Worm (Caenorhabditis elegans): ENCODE data around the gene abu-7.

abu-7 gene

DNA sequence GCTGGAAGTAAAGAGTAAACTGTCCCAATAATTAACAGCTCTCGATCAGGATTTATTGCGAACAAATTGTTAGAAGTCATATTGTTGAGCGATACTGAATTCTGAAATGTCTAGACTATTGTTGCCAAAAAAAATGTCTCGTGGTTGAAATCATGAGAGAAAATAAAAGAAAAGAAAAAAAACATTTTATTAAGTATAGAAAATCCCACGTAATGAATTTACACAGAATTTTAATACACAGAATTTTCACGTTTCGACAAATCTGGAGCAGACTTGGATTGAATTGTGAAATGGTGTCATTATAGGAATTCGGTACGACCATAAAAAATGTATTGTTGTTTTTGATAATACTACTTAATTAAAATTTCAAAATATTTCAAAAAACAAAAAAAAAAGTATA lies 8.3 kb upstream of the abu-7 start, which contains the start of gene srt-65:
Gene srt-65, minus strand, starts transcription at position 101 of the 400 bp plus-strand sequence.
- TF ChIP-seq F55B11.4 (tag; optimal IDR thresholded peaks at IDR 0.05; ENCODE audit: borderline replicate concordance, insufficient read depth) (no peak), ceh-27 (GFP tag; optimal IDR thresholded peaks at IDR 0.05) (no peak), xnd-1 (tag; optimal IDR thresholded peaks at IDR 0.05) (no peak), dpff-1 (tag; optimal IDR thresholded peaks at IDR 0.05) (no peak), gei-17 (GFP tag; optimal IDR thresholded peaks at IDR 0.05) (no peak), ama-1 (optimal IDR thresholded peaks at IDR 0.05) (no peak), ama-1 (GFP tag; optimal IDR thresholded peaks at IDR 0.05) (no peak), ceh-40 (GFP tag; IDR thresholded peaks at IDR 0.05) (no peak)

DNA sequence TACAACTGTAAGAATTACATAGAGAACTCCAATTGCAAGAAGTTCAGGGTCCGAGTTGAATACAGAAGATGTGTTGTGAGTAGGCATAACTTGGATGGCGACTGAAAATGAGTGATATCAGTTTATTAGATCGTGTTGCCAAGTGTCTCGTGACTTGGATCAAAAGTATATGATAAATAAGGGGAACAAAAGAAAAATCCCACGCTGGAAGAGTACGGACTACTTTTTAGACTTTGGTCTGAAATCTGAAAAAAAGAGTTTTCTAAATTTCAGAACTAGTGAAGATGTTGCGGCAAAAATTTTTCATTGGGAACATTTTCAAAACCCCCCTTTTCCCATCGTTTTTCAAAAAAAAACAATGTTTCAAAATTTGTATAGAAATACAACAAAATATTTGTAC lies 5.0 kb upstream of the abu-7 start, which contains the start of gene srt-64:
Gene srt-64, minus strand, starts transcription at position 101 of the 400 bp plus-strand sequence.
- TF ChIP-seq F22D6.2 (tag; optimal IDR thresholded peaks at IDR 0.05): no peak
- TF ChIP-seq Y67H2A.10 (GFP tag; conservative IDR thresholded peaks at IDR 0.05): no peak
- TF ChIP-seq T26A5.8 (tag; optimal IDR thresholded peaks at IDR 0.05): no peak
- no peak for TF ChIP-seq ceh-58 (GFP tag; IDR thresholded peaks at IDR 0.05)
- TF ChIP-seq him-1 (tag; optimal IDR thresholded peaks at IDR 0.05): no peak
- TF ChIP-seq ztf-3 (GFP tag; optimal IDR thresholded peaks at IDR 0.05): no peak
- TF ChIP-seq bed-2 (GFP tag; IDR thresholded peaks at IDR 0.05): no peak
- no peak for TF ChIP-seq rcor-1 (GFP tag; IDR thresholded peaks at IDR 0.05)
- no peak for TF ChIP-seq ekl-4 (GFP tag; IDR thresholded peaks at IDR 0.05)
- TF ChIP-seq dpff-1 (tag; optimal IDR thresholded peaks at IDR 0.05): no peak
- TF ChIP-seq hsf-1 (GFP tag; IDR thresholded peaks at IDR 0.05): no peak
- TF ChIP-seq nfyb-1 (GFP tag; IDR thresholded peaks at IDR 0.05): no peak
- TF ChIP-seq Y56A3A.18 (GFP tag; IDR thresholded peaks at IDR 0.05): no peak
- no peak for TF ChIP-seq hlh-12 (tag; optimal IDR thresholded peaks at IDR 0.05)
- TF ChIP-seq tbp1 (GFP tag; optimal IDR thresholded peaks at IDR 0.05): no peak
- TF ChIP-seq ztf-28 (GFP tag; IDR thresholded peaks at IDR 0.05): no peak

DNA sequence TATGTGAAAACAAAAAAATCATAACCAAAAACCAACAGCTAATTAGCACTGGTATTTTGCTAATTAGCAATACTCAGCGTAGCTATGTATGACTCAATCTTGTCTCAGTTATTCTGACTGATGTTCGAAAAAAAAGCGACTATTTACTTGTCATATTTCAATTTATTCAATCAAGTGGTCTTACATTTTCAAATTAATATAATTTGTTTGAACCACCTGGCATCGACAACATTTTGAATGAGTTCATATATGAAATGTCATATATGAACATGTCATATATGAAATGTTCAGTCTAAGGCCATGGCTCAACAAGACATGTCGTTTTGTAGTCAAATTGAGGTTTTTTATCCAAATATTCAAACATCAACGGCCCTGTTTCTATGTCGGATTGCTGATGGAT lies 844 bp upstream of the abu-7 start, which contains the start of gene srw-140:
Gene srw-140, plus strand, starts transcription at position 301 of the 400 bp plus-strand sequence.
- TF ChIP-seq dox-1 (GFP tag; IDR thresholded peaks at IDR 0.05): no peak
- no peak for TF ChIP-seq B0019.2 (GFP tag; conservative IDR thresholded peaks at IDR 0.05)

DNA sequence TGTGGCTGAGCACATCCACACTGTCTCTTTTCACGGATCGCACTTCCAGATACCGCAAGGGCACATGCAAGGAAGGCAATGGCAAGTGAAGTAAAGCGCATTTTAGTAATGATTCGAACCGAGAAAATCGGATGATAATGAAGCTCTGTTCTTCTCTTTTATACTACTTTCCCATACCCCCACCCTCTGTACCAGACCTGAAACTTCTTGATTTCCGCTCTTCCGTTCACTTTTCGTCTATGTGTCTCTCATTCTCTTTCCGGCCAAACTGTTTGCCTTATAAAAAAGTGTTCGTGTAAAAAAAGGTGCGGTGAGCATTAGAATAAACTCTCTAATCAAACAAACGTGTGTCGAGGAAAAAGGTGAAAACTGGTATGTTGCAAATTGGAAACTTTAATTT lies 2.8 kb downstream of the abu-7 start, which contains the start of gene abu-6:
Gene abu-6, minus strand, starts transcription at position 101 of the 400 bp plus-strand sequence.
- TF ChIP-seq madf-8 (GFP tag; conservative IDR thresholded peaks at IDR 0.05) (no peak), hlh-12 (tag; optimal IDR thresholded peaks at IDR 0.05) (no peak), C17E4.6 (GFP tag; IDR thresholded peaks at IDR 0.05) (no peak), atf-7 (tag; optimal IDR thresholded peaks at IDR 0.05) (no peak), Y67H2A.10 (GFP tag; conservative IDR thresholded peaks at IDR 0.05) (no peak), B0019.2 (GFP tag; conservative IDR thresholded peaks at IDR 0.05) (no peak), tbp1 (GFP tag; optimal IDR thresholded peaks at IDR 0.05) (no peak), attf-6 (GFP tag; IDR thresholded peaks at IDR 0.05) (no peak), zfh-2 (GFP tag; conservative IDR thresholded peaks at IDR 0.05) (no peak), hmg-1.2 (GFP tag; IDR thresholded peaks at IDR 0.05) (no peak)

DNA sequence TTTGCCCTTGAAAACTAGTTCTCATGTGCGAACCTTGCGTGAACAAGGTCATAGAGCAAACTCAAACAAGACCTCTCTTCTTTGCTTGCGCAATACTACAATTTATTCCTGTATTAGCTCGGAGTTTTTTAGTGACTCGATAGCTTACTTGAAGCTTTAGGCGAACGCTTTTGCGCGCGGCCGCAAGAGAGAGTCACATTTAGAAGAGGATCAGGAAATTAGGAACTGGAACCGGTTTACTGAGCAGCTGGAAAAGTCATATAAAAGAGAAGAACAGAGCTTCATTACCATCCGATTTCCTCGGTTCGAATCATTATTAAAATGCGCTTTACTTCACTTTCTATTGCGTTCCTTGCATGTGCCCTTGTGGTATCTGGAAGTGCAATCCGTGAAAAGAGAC lies 6.3 kb downstream of the abu-7 start, which contains the start of gene abu-15:
Gene abu-15, plus strand, starts transcription at position 301 of the 400 bp plus-strand sequence.
- TF ChIP-seq ceh-40 (GFP tag; IDR thresholded peaks at IDR 0.05) (no peak), nfyb-1 (GFP tag; IDR thresholded peaks at IDR 0.05) (no peak), egl-44 (GFP tag; IDR thresholded peaks at IDR 0.05) (no peak), rec-8 (tag; optimal IDR thresholded peaks at IDR 0.05) (no peak), athp-1 (tag; optimal IDR thresholded peaks at IDR 0.05) (no peak), lag-1 (GFP tag; IDR thresholded peaks at IDR 0.05) (no peak), dpff-1 (tag; optimal IDR thresholded peaks at IDR 0.05) (no peak), snpc-4 (GFP tag; optimal IDR thresholded peaks at IDR 0.05) (no peak), snpc-4 (tag; optimal IDR thresholded peaks at IDR 0.05) (no peak)
